Fruit fly (Drosophila melanogaster) whole organism: ENCODE results near the gene Trl.

Experiments
- CG8478 ChIP-seq: fragments of >200 bp; optimal IDR thresholded peaks from 2 replicates; lab custom pipeline; 2018; ENCODE audit warnings: inconsistent platforms
- Dll ChIP-seq: fragments of >200 bp; optimal IDR thresholded peaks from 2 replicates; lab custom pipeline; 2017
- EcR ChIP-seq, 2 experiments: fragments of >200 bp; optimal IDR thresholded peaks; 2 replicates each; lab custom pipeline; 2017; ENCODE audit warnings: missing biosample characterization in 2 of 2, missing genetic modification characterization in 2 of 2, missing genetic modification reagents in 2 of 2
- pan ChIP-seq: fragments of >200 bp; optimal IDR thresholded peaks from 2 replicates; lab custom pipeline; 2017
- psq ChIP-seq: fragments of >200 bp; optimal IDR thresholded peaks from 2 replicates; lab custom pipeline; 2017
- usp ChIP-seq: fragments of >200 bp; optimal IDR thresholded peaks from 2 replicates; lab custom pipeline; 2017; ENCODE audit warnings: missing biosample characterization, missing genetic modification characterization, mixed read lengths

Trl gene

DNA sequence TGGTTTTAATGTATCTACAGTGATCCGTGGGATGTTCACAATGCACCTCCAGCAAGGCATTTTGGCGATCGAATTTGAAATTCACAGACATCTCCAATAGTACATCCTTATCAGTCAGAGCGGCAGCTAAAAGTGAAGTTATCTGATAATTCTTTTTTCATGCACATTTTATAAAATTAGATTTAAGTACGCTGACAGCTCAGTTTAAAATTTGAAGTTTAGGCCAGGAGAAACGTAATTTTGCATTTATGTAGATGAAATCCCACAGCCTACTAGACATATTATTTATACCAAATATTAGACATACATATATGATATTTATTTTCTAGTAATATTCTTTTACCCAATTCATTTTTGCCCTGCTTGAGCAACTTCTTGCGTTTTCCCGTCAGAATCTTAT lies at the start of gene Trl:
Gene Trl, minus strand, starts transcription at position 101 of the 400 bp plus-strand sequence.
- TF ChIP-seq usp (GFP tag; lab: Kevin White, UChicago) = no peak

DNA sequence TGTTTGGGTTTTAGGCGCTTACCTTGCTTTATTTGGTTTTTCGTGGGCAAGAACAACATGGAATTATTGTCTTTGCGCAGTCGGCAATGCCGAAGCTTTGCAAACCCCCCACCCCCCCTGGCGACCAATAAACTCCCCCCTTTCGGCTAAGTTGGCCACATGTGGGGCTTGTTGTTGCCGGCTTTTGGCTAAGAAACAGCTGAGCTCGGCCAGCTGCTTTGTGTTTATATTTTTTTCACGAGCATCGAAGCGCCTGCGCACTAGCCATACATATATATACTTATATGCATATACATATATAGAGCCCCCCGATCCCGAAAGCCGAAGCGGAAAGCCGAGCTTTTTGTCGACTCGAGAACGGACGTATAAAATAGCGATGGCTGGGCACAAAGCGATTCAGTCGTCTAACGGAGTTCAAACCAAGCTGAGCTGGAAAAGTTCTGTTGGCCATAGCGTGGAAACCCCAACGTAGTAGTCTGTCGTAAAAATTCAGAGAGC lies 43.9 kb upstream of the Trl start, which contains the start of gene CG17839:
Gene CG17839, plus strand, starts transcription at position 413 of the 498 bp plus-strand sequence.
- no peak for TF ChIP-seq psq (lab: Kevin White, UChicago)
- TF ChIP-seq Dll (lab: Kevin White, UChicago) = no peak
- no peak for TF ChIP-seq pan (lab: Kevin White, UChicago)
- TF ChIP-seq CG8478 (lab: Kevin White, UChicago) = no peak

DNA sequence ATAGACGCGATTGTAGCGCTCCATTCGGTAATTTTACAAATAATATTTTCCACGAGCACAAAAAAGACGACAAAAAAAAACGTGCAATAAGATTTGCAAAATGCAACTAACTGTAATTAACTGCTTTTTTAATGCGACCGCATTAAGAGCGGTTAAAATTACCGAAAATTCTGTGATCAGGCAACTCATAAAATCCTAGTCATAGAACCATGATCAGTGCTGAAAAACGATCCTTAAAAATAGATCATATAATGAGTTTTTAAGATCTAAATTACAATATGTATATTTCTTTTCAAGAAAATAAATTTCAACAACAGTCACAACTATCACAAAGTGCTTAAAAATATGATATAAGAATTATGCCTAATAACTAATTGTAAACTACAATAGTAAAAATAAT lies 42.4 kb upstream of the Trl start, which contains the start of gene gnu:
Gene gnu, minus strand, starts transcription at position 125 of the 400 bp plus-strand sequence.
- TF ChIP-seq psq (lab: Kevin White, UChicago) = no peak
- TF ChIP-seq usp (GFP tag; lab: Kevin White, UChicago) = no peak
- TF ChIP-seq pan (lab: Kevin White, UChicago) = no peak
- no peak for TF ChIP-seq Dll (lab: Kevin White, UChicago)
- no peak for TF ChIP-seq EcR (GFP tag; optimal IDR thresholded peaks at IDR 0.05; lab: Kevin White, UChicago)
- no peak for TF ChIP-seq CG8478 (lab: Kevin White, UChicago)

DNA sequence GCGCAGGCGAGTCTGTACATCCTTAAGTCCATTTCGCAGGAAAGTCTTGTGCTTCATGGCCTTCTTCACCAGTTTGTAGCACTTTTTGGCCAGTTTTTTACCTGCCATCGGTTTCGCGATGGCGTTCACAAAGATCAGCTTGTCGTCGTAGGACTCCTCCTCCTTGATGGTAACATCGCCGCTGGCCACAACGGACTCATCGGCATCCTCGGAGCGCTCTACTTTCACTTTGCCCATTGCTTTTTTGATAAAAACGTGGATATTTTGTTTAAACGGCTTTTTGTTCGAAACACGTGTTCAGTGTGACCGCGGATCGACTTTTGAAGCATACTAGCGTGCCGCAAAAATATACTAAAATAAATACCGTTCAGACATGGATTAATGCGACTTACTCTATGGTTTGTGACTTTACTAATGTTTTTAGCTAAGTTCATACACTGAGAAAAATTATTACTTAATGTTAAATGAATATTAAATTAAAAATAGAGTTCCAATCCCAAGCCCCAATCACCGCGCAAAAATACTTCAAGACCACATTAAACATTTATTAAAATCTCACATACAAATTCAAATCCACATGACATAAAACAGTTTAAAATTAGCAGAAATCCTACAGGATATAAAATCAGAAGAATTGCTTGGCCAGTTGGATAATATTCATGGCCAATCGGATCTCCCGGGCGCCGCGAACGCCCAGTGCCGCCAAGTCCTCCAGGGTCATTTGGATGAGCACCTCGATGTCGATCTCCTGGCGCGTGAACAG lies 41.2 kb upstream of the Trl start, which contains the start of gene NHP2:
Gene NHP2, minus strand, starts transcription at position 315 of the 763 bp plus-strand sequence.
- TF ChIP-seq CG8478 (lab: Kevin White, UChicago) = no peak
- no peak for TF ChIP-seq usp (GFP tag; lab: Kevin White, UChicago)
- no peak for TF ChIP-seq psq (lab: Kevin White, UChicago)
- TF ChIP-seq pan (lab: Kevin White, UChicago) = no peak
- no peak for TF ChIP-seq EcR (GFP tag; optimal IDR thresholded peaks at IDR 0.05; lab: Kevin White, UChicago)
- TF ChIP-seq Dll (lab: Kevin White, UChicago) = no peak

DNA sequence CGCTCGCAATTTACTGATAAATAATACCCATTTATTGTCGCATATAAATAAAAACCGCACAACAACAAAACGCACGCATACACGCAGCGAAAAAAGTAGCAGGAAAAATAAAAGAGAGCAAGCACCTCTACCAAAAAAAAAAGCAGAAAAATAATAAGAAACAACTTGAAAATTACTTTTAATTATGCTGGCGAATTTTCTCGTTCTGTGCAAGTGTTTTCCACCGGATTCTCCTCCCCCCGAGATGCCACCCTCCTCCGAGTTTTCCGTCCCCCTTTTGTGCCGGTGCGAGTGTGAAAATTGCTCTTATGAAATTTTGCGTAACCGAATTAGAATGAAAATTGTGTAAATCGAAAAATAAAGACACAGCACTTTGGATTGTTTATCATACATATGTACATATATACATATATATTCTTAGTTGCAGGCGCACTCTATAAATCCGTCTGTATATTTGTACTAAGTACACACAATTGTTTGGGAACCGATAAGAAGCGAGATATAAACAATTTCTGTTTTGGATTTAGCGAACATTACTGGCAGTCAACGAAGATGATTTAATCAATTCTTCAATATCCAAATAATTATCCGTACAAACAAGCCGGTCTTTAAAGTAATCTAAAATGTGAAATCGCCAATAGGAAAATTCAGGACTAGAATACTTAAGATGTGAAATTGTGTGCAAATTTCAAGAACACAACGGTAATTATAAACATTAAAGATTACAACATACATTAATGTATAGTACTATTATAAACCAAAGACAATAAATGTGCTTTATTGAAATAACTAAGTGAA lies 30.2 kb upstream of the Trl start:
- TF ChIP-seq Dll (lab: Kevin White, UChicago) = no peak
- TF ChIP-seq psq (lab: Kevin White, UChicago) = no peak
- no peak for TF ChIP-seq EcR (GFP tag; optimal IDR thresholded peaks at IDR 0.05; lab: Kevin White, UChicago)
- no peak for TF ChIP-seq usp (GFP tag; lab: Kevin White, UChicago)

DNA sequence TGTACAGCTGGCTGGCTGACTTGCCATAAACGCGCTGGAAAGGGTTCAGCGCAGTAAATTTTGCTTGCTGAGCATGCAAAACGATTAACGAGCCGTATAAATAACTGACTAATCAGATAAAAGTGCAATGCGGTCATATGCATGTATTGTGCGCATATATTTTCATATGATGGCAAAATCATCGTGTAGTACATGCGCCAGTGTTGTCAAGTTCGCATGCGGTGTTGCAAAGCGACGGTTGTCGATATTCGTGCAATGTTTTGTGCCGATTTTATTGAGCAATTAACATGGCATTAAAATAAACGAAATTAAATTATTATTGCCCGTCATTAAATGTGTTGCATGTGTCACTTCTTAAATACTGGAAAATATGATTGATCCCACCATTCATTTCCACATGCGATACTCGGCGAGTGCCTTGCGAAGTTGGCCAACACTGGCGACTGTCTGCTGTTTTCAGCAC lies 29.3 kb upstream of the Trl start:
- TF ChIP-seq Dll (lab: Kevin White, UChicago) = no peak

- TF ChIP-seq pan (lab: Kevin White, UChicago) = no peak
- TF ChIP-seq usp (GFP tag; lab: Kevin White, UChicago) = no peak
- TF ChIP-seq psq (lab: Kevin White, UChicago) = no peak
- no peak for TF ChIP-seq EcR (GFP tag; optimal IDR thresholded peaks at IDR 0.05; lab: Kevin White, UChicago)
- no peak for TF ChIP-seq Dll (lab: Kevin White, UChicago)
- no peak for TF ChIP-seq CG8478 (lab: Kevin White, UChicago)
Observed at dm6 chr3L:14789676-14790075, 28.8 kb upstream of the Trl start, which contains the start of gene Helz. TSS of gene Helz (plus strand) at chr3L:14789935.

dm6 chr3L:14786230-14786850 lies 25.5 kb upstream of the Trl start, which contains the start of the genes bmm and Tdrd3:
TSS of gene bmm (minus strand) at chr3L:14786412.
TSS of gene Tdrd3 (plus strand) at chr3L:14786791.
- no peak for TF ChIP-seq CG8478 (lab: Kevin White, UChicago)
- TF ChIP-seq psq (lab: Kevin White, UChicago) = no peak

DNA sequence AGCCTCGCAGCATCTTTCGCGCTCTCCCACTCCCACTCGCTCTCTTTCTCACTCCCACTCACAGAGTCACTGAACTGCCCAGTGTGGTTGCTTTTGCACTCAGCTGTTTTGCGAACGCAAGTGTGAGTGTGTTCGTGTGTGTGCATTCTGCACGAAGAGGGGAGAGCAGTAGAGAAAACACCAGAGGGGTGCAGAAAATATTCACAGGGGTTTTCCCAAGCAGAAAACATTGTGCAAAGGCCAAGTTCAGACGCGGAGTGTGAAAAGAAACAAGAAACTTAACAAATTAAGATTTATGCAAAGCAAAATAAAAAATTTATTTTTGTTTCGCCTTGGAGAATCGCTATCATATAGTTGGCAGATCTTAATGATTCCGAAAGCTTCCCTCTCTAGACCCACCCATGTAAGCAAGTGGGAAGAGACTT lies 24.7 kb upstream of the Trl start:
- peak in 1 of 2 experiments; percentile 88 for TF ChIP-seq EcR (GFP tag; optimal IDR thresholded peaks at IDR 0.05; lab: Kevin White, UChicago)
- TF ChIP-seq psq (lab: Kevin White, UChicago) = no peak

- TF ChIP-seq EcR (GFP tag; optimal IDR thresholded peaks at IDR 0.05; lab: Kevin White, UChicago) (no peak), CG8478 (lab: Kevin White, UChicago) (no peak), Dll (lab: Kevin White, UChicago) (no peak), psq (lab: Kevin White, UChicago) (no peak), pan (lab: Kevin White, UChicago) (no peak), usp (GFP tag; lab: Kevin White, UChicago) (no peak)
Observed at dm6 chr3L:14784949-14785408, 24.1 kb upstream of the Trl start.

dm6 chr3L:14784241-14784948 lies 23.5 kb upstream of the Trl start:
- TF ChIP-seq psq (lab: Kevin White, UChicago) (no peak), Dll (lab: Kevin White, UChicago) (no peak), pan (lab: Kevin White, UChicago) (no peak), usp (GFP tag; lab: Kevin White, UChicago) (no peak), EcR (GFP tag; optimal IDR thresholded peaks at IDR 0.05; lab: Kevin White, UChicago) (no peak), CG8478 (lab: Kevin White, UChicago) (no peak)
